Worm (Caenorhabditis elegans) whole organism, L1 larva: ENCODE measurements around the gene F21A3.2.

Experiments used
- C16A3.4 ChIP-seq: fragments of 150-350 bp; optimal IDR thresholded peaks from 2 replicates; lab custom pipeline; 2014; ENCODE audit warnings: missing biosample characterization, missing genetic modification characterization
- C34B4.2 ChIP-seq: sonication (generic microtip); optimal IDR thresholded peaks from 2 replicates; lab custom pipeline; 2017; ENCODE audit warnings: mild to moderate bottlenecking, missing genetic modification characterization, missing compliant biosample characterization
- F16B12.6 ChIP-seq: fragments of 150-350 bp; optimal IDR thresholded peaks from 2 replicates; lab custom pipeline; 2014; ENCODE audit warnings: missing biosample characterization, missing genetic modification characterization
- alr-1 ChIP-seq: fragments of 200-800 bp; sonication (Bioruptor generic); optimal IDR thresholded peaks from 2 replicates; lab custom pipeline; 2018; ENCODE audit warnings: borderline replicate concordance, mild to moderate bottlenecking, missing genetic modification characterization, missing compliant biosample characterization
- aly-2 ChIP-seq: fragments of 150-350 bp; optimal IDR thresholded peaks from 2 replicates; lab custom pipeline; 2014; ENCODE audit warnings: missing biosample characterization, missing genetic modification characterization
- blmp-1 ChIP-seq: fragments of 150-350 bp; optimal IDR thresholded peaks from 2 replicates; lab custom pipeline; 2014; ENCODE audit warnings: missing biosample characterization, missing genetic modification characterization
- ceh-63 ChIP-seq: fragments of 200-800 bp; sonication (Bioruptor generic); optimal IDR thresholded peaks from 2 replicates; lab custom pipeline; 2018; ENCODE audit warnings: mild to moderate bottlenecking, missing genetic modification characterization, missing compliant biosample characterization
- ceh-82 ChIP-seq, 3 experiments: fragments of 150-350 bp in 1 of 3; sonication (generic microtip) in 2 of 3; optimal IDR thresholded peaks; 2 replicates each; lab custom pipeline; 2014 to 2017; ENCODE audit warnings: missing biosample characterization in 3 of 3, missing genetic modification characterization in 3 of 3
- ceh-88 ChIP-seq: fragments of 200-800 bp; sonication (Bioruptor generic); IDR thresholded peaks from 2 replicates; pipeline ENCODE4 v1.3.6; 2022; ENCODE audit warnings: missing genetic modification characterization, missing compliant biosample characterization
- ces-1 ChIP-seq: fragments of 150-350 bp; optimal IDR thresholded peaks from 2 replicates; lab custom pipeline; 2014; ENCODE audit warnings: missing biosample characterization, missing genetic modification reagents, missing genetic modification characterization
- efl-1 ChIP-seq, 4 experiments: fragments of 150-350 bp; optimal IDR thresholded peaks in 3 of 4; peaks in 1 of 4; 1 replicate in 1 of 4; 2 replicates in 3 of 4; lab custom pipeline; 2014; ENCODE audit warnings: missing biosample characterization in 2 of 4, missing genetic modification characterization in 2 of 4, missing genetic modification reagents in 2 of 4
- elt-3 ChIP-seq, 6 experiments: fragments of 150-350 bp in 1 of 6; sonication (generic microtip); optimal IDR thresholded peaks; 2 replicates each; lab custom pipeline; 2017 to 2018; ENCODE audit warnings: missing biosample characterization in 6 of 6, missing genetic modification characterization in 6 of 6, inconsistent platforms in 1 of 6
- ets-5 ChIP-seq: fragments of 200-800 bp; sonication (Bioruptor generic); IDR thresholded peaks from 2 replicates; pipeline ENCODE4 v1.3.6; 2022; ENCODE audit warnings: missing genetic modification characterization, missing compliant biosample characterization
- fkh-8 ChIP-seq: sonication (generic microtip); optimal IDR thresholded peaks from 2 replicates; lab custom pipeline; 2016; ENCODE audit warnings: mild to moderate bottlenecking, missing genetic modification characterization, missing compliant biosample characterization
- grh-1 ChIP-seq: fragments of 200-800 bp; sonication (Bioruptor generic); IDR thresholded peaks from 2 replicates; pipeline ENCODE4 v1.3.6; 2022; ENCODE audit warnings: missing genetic modification reagents, missing genetic modification characterization, missing compliant biosample characterization
- hlh-4 ChIP-seq: sonication (generic microtip); optimal IDR thresholded peaks from 2 replicates; lab custom pipeline; 2016; ENCODE audit warnings: mild to moderate bottlenecking, missing genetic modification characterization, missing compliant biosample characterization
- hpl-2 ChIP-seq: fragments of 150-350 bp; optimal IDR thresholded peaks from 2 replicates; lab custom pipeline; 2014; ENCODE audit warnings: missing biosample characterization, missing genetic modification reagents, missing genetic modification characterization
- irx-1 ChIP-seq: sonication (generic microtip); optimal IDR thresholded peaks from 2 replicates; lab custom pipeline; 2016; ENCODE audit warnings: missing genetic modification characterization, missing compliant biosample characterization
- isw-1 ChIP-seq: fragments of 200-800 bp; sonication (Bioruptor generic); IDR thresholded peaks from 2 replicates; pipeline ENCODE4 v1.3.6; 2022; ENCODE audit warnings: missing genetic modification characterization, missing compliant biosample characterization
- jun-1 ChIP-seq: fragments of 150-350 bp; optimal IDR thresholded peaks from 2 replicates; lab custom pipeline; 2014; ENCODE audit warnings: missing biosample characterization, missing genetic modification reagents, missing genetic modification characterization
- lin-13 ChIP-seq: fragments of 150-350 bp; optimal IDR thresholded peaks from 2 replicates; lab custom pipeline; 2014; ENCODE audit warnings: missing biosample characterization, missing genetic modification reagents, missing genetic modification characterization
- lin-14 ChIP-seq: fragments of 200-800 bp; sonication (Bioruptor generic); optimal IDR thresholded peaks from 2 replicates; lab custom pipeline; 2018; ENCODE audit warnings: mild to moderate bottlenecking, missing genetic modification characterization, moderate library complexity, missing compliant biosample characterization
- lin-15B ChIP-seq: fragments of 150-350 bp; sonication (generic microtip); optimal IDR thresholded peaks from 3 replicates; lab custom pipeline; 2014; ENCODE audit warnings: missing biosample characterization, missing genetic modification characterization
- lin-35 ChIP-seq, 2 experiments: fragments of 150-350 bp; optimal IDR thresholded peaks; 2 replicates each; lab custom pipeline; 2014; ENCODE audit warnings: missing biosample characterization in 2 of 2, missing genetic modification characterization in 2 of 2, missing genetic modification reagents in 2 of 2
- lin-39 ChIP-seq: fragments of 150-350 bp; optimal IDR thresholded peaks from 2 replicates; lab custom pipeline; 2014; ENCODE audit warnings: missing biosample characterization, missing genetic modification reagents, missing genetic modification characterization
- lsy-2 ChIP-seq, 2 experiments: fragments of 150-350 bp; optimal IDR thresholded peaks; 2 replicates each; lab custom pipeline; 2014; ENCODE audit warnings: missing biosample characterization in 2 of 2, missing genetic modification characterization in 2 of 2
- mab-9 ChIP-seq: fragments of 200-800 bp; sonication (Bioruptor generic); IDR thresholded peaks from 2 replicates; pipeline ENCODE4 v1.3.6; 2022; ENCODE audit warnings: missing genetic modification reagents, missing genetic modification characterization, missing compliant biosample characterization
- mep-1 ChIP-seq: fragments of 150-350 bp; optimal IDR thresholded peaks from 2 replicates; lab custom pipeline; 2014; ENCODE audit warnings: missing biosample characterization, missing genetic modification characterization
- nhr-71 ChIP-seq: sonication (generic microtip); optimal IDR thresholded peaks from 2 replicates; lab custom pipeline; 2016; ENCODE audit warnings: mild to moderate bottlenecking, missing genetic modification characterization, moderate library complexity, missing compliant biosample characterization
- nhr-76 ChIP-seq: sonication (generic microtip); optimal IDR thresholded peaks from 2 replicates; lab custom pipeline; 2017; ENCODE audit warnings: missing biosample characterization, missing genetic modification characterization
- nhr-84 ChIP-seq: sonication (generic microtip); optimal IDR thresholded peaks from 2 replicates; lab custom pipeline; 2017; ENCODE audit warnings: missing biosample characterization, missing genetic modification characterization
- nhr-85 ChIP-seq: sonication (generic microtip); peaks from one replicate; lab custom pipeline; 2016; ENCODE audit warnings: missing genetic modification characterization, inconsistent platforms, missing compliant biosample characterization
- pag-3 ChIP-seq: sonication (generic microtip); optimal IDR thresholded peaks from 2 replicates; lab custom pipeline; 2017; ENCODE audit warnings: missing genetic modification characterization, mild to moderate bottlenecking, missing compliant biosample characterization, antibody characterized with exemption, borderline replicate concordance; ENCODE audit not compliant: insufficient read depth
- pax-3 ChIP-seq: fragments of 200-800 bp; sonication (Bioruptor generic); optimal IDR thresholded peaks from 2 replicates; lab custom pipeline; 2018; ENCODE audit warnings: mild to moderate bottlenecking, missing genetic modification characterization, moderate library complexity, missing compliant biosample characterization
- rnt-1 ChIP-seq: sonication (generic microtip); optimal IDR thresholded peaks from 2 replicates; lab custom pipeline; 2016; ENCODE audit warnings: mild to moderate bottlenecking, missing genetic modification characterization, moderate library complexity, missing compliant biosample characterization
- skn-1 ChIP-seq: fragments of 150-350 bp; optimal IDR thresholded peaks from 2 replicates; lab custom pipeline; 2014; ENCODE audit warnings: missing biosample characterization, missing genetic modification characterization
- sptf-1 ChIP-seq: fragments of 150-350 bp; optimal IDR thresholded peaks from 2 replicates; lab custom pipeline; 2014; ENCODE audit warnings: missing biosample characterization, missing genetic modification characterization
- tlp-1 ChIP-seq: fragments of 150-350 bp; optimal IDR thresholded peaks from 2 replicates; lab custom pipeline; 2014; ENCODE audit warnings: missing biosample characterization, missing genetic modification characterization
- unc-86 ChIP-seq: sonication (generic microtip); optimal IDR thresholded peaks from 2 replicates; lab custom pipeline; 2016; ENCODE audit warnings: missing genetic modification characterization, missing compliant biosample characterization
- zag-1 ChIP-seq: fragments of 150-350 bp; optimal IDR thresholded peaks from 2 replicates; lab custom pipeline; 2014; ENCODE audit warnings: missing biosample characterization, missing genetic modification characterization
- ztf-11 ChIP-seq, 2 experiments: sonication (generic microtip); optimal IDR thresholded peaks; 2 replicates each; lab custom pipeline; 2016 to 2017; ENCODE audit warnings: missing genetic modification characterization in 2 of 2, missing biosample characterization in 1 of 2, missing compliant biosample characterization in 1 of 2

F21A3.2 gene

DNA sequence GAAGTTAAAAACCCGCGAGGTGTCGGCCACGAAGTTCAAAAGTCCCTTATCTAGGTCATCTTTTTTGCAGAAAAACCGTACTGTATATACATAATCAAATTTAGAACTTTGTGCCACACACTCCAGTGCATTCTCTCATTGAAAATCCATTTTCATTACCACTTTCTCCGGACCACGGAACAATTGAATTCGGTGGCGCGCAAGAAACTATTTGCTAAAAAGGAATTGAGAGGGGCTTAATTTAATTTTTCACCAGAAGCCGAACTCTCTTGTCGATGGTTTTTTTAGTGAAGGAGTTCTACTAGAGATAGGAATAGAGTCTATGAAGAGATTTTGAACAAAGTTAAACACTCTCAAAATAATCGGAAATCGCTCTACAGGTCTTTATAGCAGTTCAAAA lies 13.9 kb downstream of the F21A3.2 start:
- TF ChIP-seq nhr-84 (tag; lab: Kevin White, UChicago) (no peak), mep-1 (tag; lab: Kevin White, UChicago) (no peak), lsy-2 (tag; optimal IDR thresholded peaks at IDR 0.05; lab: Kevin White, UChicago) (no peak), mab-9 (GFP tag; lab: Robert Waterston, UW) (no peak), irx-1 (tag; lab: Kevin White, UChicago) (no peak), fkh-8 (no peak), pax-3 (no peak), aly-2 (tag; lab: Kevin White, UChicago) (no peak), zag-1 (no peak), unc-86 (tag; lab: Kevin White, UChicago) (no peak), hlh-4 (tag; lab: Kevin White, UChicago) (no peak)

DNA sequence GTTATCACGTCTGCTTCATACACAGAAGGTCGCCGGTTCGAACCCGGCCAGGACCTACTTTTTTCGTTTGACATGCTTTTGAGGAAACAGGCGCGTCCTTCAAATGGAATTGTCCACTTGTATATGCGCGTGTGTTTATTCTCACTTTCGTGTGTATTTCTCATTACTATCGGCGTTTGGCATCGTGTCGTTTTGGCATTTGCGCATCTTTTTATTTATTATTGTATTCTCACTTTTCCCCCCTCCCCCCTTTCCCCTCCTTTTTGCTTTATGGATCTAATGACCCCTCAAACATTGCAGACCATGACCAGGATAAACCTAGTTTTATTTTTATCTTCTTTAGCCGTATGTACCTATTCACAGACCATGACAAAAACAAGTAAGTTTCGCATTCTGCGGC lies 16.4 kb downstream of the F21A3.2 start, which contains the start of gene F21A3.3:
F21A3.3 (plus strand) TSS at position 301 of the 400 bp plus-strand sequence.
- TF ChIP-seq sptf-1 (no peak), lin-15B (tag; lab: Kevin White, UChicago) (no peak), nhr-85 (peak; percentile 35), blmp-1 (tag; lab: Kevin White, UChicago) (peak; percentile 69), skn-1 (tag; lab: Kevin White, UChicago) (no peak), lin-14 (GFP tag; lab: Kevin White, UChicago) (peak; percentile 24), ceh-82 (tag; optimal IDR thresholded peaks at IDR 0.05; lab: Kevin White, UChicago) (no peak)

DNA sequence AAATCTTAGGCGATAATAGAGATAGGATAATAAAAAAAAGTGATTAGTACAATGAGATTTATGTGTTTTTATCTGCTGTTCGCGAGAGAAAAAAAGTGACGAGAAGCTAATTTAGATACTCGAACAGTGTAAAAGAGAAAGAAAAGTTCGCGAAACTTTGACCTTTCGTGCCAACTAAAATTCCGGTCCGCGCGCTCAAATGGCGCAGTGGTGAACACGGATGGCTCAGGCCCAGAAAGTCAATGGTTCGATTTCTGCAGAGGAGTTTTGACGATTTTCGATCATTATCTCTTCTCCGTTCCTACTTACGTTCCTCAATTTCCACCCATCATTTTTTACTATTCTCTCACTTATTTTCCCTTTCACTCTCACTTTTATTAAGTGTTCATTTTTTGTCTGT lies 17.3 kb downstream of the F21A3.2 start:
- no peak for TF ChIP-seq alr-1 (tag; lab: Kevin White, UChicago)
- no peak for TF ChIP-seq lin-39 (tag; lab: Kevin White, UChicago)
- no peak for TF ChIP-seq F16B12.6 (tag; lab: Kevin White, UChicago)
- TF ChIP-seq tlp-1 (tag; lab: Kevin White, UChicago) = no peak
- TF ChIP-seq ztf-11 (tag; optimal IDR thresholded peaks at IDR 0.05; lab: Kevin White, UChicago) = no peak
- TF ChIP-seq ceh-88 (GFP tag; lab: Robert Waterston, UW) = no peak
- no peak for TF ChIP-seq nhr-76
- no peak for TF ChIP-seq hpl-2
- no peak for TF ChIP-seq lin-13 (GFP tag; lab: Kevin White, UChicago)
- no peak for TF ChIP-seq ceh-82 (tag; optimal IDR thresholded peaks at IDR 0.05; lab: Kevin White, UChicago)
- TF ChIP-seq grh-1 = no peak

DNA sequence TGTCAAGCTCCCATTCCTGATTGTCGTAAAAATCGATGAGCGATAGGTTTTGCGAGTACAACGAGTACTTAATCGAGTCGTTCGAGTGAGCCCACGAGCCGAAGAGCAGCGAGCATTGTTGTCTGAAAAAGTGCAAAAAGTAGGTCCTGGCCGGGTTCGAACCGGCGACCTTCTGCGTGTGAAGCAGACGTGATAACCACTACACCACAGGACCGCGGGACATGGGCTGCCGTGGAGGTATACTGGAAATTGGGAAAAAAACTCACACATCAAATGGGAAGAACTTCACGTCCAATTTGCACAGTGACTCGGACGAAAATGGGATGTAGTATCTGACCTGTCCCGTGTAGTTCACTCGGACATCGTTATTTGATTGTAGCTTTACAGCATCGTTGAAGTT lies 18.4 kb downstream of the F21A3.2 start:
- TF ChIP-seq pag-3 (tag; lab: Kevin White, UChicago) (no peak), lin-14 (GFP tag; lab: Kevin White, UChicago) (peak; percentile 2), sptf-1 (no peak), ceh-88 (GFP tag; lab: Robert Waterston, UW) (no peak), lin-13 (GFP tag; lab: Kevin White, UChicago) (no peak), rnt-1 (peak; percentile 53), zag-1 (no peak), ceh-63 (GFP tag; lab: Kevin White, UChicago) (no peak), C16A3.4 (tag; lab: Kevin White, UChicago) (no peak), isw-1 (GFP tag; lab: Robert Waterston, UW) (no peak), ets-5 (GFP tag; lab: Robert Waterston, UW) (no peak), elt-3 (tag; optimal IDR thresholded peaks at IDR 0.05; lab: Kevin White, UChicago) (no peak), nhr-71 (tag; lab: Kevin White, UChicago) (peak; percentile 19), lin-35 (GFP tag; optimal IDR thresholded peaks at IDR 0.05; lab: Kevin White, UChicago) (peak in 1 of 2 experiments; percentile 52), efl-1 (optimal IDR thresholded peaks at IDR 0.05; lab: Kevin White, UChicago) (no peak), efl-1 (GFP tag; optimal IDR thresholded peaks at IDR 0.05 in 1 of 2; lab: Kevin White, UChicago) (peak in 1 of 2 experiments; percentile 90), C34B4.2 (no peak), ces-1 (GFP tag; lab: Kevin White, UChicago) (no peak), jun-1 (tag; lab: Kevin White, UChicago) (no peak)
